Worm (Caenorhabditis elegans): Measurements from ENCODE around the gene C32D5.4.

DNA sequence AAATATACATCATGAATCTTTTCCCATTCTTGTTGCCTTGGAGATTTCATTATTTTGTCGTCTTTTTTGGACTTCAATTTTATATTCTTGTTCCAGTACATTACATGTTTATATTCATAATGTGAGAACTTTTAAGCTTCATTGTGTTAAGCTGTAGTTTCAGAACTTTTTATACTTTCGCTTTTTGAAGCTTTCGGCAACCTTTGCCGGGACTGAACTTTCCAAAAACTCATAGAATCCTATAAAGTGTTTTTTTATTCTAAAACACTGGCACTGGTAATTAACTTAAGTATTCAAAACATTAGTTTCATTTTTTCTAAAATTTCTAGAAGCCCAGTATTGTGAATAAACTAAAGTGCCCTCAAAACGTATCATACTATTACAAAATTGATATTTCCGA is at the start of gene C32D5.4:
- no peak for TF ChIP-seq nhr-12 (tag; optimal IDR thresholded peaks at IDR 0.05)
- TF ChIP-seq snpc-4 (tag; optimal IDR thresholded peaks at IDR 0.05) = no peak
- TF ChIP-seq unc-39 (tag; optimal IDR thresholded peaks at IDR 0.05) = no peak
- no peak for TF ChIP-seq zag-1 (tag; optimal IDR thresholded peaks at IDR 0.05)

All from whole organism, L2 larva.